Fruit fly (Drosophila melanogaster): ENCODE data around the gene kst.

dm6 chr3L:3316441-3316840 is 20.2 kb upstream of the kst start, which contains the start of gene Drsl5:
- TF ChIP-seq pad (GFP tag; optimal IDR thresholded peaks at IDR 0.05) (no peak), CG12768 (GFP tag; optimal IDR thresholded peaks at IDR 0.05) (no peak), CG7045 (GFP tag; optimal IDR thresholded peaks at IDR 0.05) (no peak), cnc (optimal IDR thresholded peaks at IDR 0.05) (no peak), Crg-1 (GFP tag; optimal IDR thresholded peaks at IDR 0.05) (no peak), ovo (GFP tag; optimal IDR thresholded peaks at IDR 0.05) (no peak), CG7101 (tag; optimal IDR thresholded peaks at IDR 0.05) (no peak), Hr96 (GFP tag; optimal IDR thresholded peaks at IDR 0.05) (no peak), CG5204 (GFP tag; optimal IDR thresholded peaks at IDR 0.05) (no peak), CG14711 (tag; optimal IDR thresholded peaks at IDR 0.05) (no peak), bab1 (GFP tag; optimal IDR thresholded peaks at IDR 0.05) (no peak), toe (GFP tag; optimal IDR thresholded peaks at IDR 0.05) (no peak)

Data from whole organism, adult.